Worm (Caenorhabditis elegans): ENCODE results near the gene C34C12.2.

ce11 chrIII:3426741-3427140 lies 26.8 kb upstream of the C34C12.2 start:
- TF ChIP-seq fkh-10 (GFP tag; optimal IDR thresholded peaks at IDR 0.05) (no peak), nhr-237 (tag; optimal IDR thresholded peaks at IDR 0.05) (no peak), ceh-82 (tag; optimal IDR thresholded peaks at IDR 0.05) (no peak), ztf-4 (tag; optimal IDR thresholded peaks at IDR 0.05) (no peak), pha-4 (tag; optimal IDR thresholded peaks at IDR 0.05) (no peak), egl-27 (tag; optimal IDR thresholded peaks at IDR 0.05) (no peak), lin-39 (tag; optimal IDR thresholded peaks at IDR 0.05) (no peak), lin-15B (tag; optimal IDR thresholded peaks at IDR 0.05) (no peak)

All from whole organism, L3 larva.